Worm (Caenorhabditis elegans) whole organism, L4/young adult: ENCODE data around the gene catp-4.

Source experiments
- W03F9.2 ChIP-seq: fragments of 150-350 bp; optimal IDR thresholded peaks from 2 replicates; lab custom pipeline; 2014; ENCODE audit warnings: missing biosample characterization, missing genetic modification characterization
- dao-5 ChIP-seq: sonication (generic microtip); optimal IDR thresholded peaks from 2 replicates; lab custom pipeline; 2016; ENCODE audit warnings: missing genotype, missing genetic modification characterization, moderate library complexity, missing compliant biosample characterization
- him-1 ChIP-seq: sonication (generic microtip); optimal IDR thresholded peaks from 2 replicates; lab custom pipeline; 2016; ENCODE audit warnings: missing genotype, missing genetic modification reagents, missing genetic modification characterization, missing compliant biosample characterization

catp-4 gene

ce11 chrII:14605479-14605878, 12.1 kb downstream of the catp-4 start, which contains the start of gene F19H8.2:
Gene F19H8.2, minus strand, starts transcription at chrII:14605869.
- TF ChIP-seq him-1 (tag; lab: Kevin White, UChicago) (no peak), W03F9.2 (tag; lab: Kevin White, UChicago) (no peak), dao-5 (tag; lab: Kevin White, UChicago) (no peak)

ce11 chrII:14606172-14606571, 12.8 kb downstream of the catp-4 start, which contains the start of gene arl-3:
Gene arl-3, plus strand, starts transcription at chrII:14606472.
- no peak for TF ChIP-seq dao-5 (tag; lab: Kevin White, UChicago)
- TF ChIP-seq him-1 (tag; lab: Kevin White, UChicago), result no peak
- TF ChIP-seq W03F9.2 (tag; lab: Kevin White, UChicago), result no peak

- TF ChIP-seq him-1 (tag; lab: Kevin White, UChicago) (no peak), W03F9.2 (tag; lab: Kevin White, UChicago) (no peak), dao-5 (tag; lab: Kevin White, UChicago) (no peak)
Measured at ce11 chrII:14608508-14608907, 15.1 kb downstream of the catp-4 start.

- no peak for TF ChIP-seq him-1 (tag; lab: Kevin White, UChicago)
- TF ChIP-seq dao-5 (tag; lab: Kevin White, UChicago), result no peak
- TF ChIP-seq W03F9.2 (tag; lab: Kevin White, UChicago), result no peak
Measured at ce11 chrII:14609297-14609937, 16.0 kb downstream of the catp-4 start.

ce11 chrII:14610492-14611142, 17.2 kb downstream of the catp-4 start:
- no peak for TF ChIP-seq dao-5 (tag; lab: Kevin White, UChicago)
- no peak for TF ChIP-seq W03F9.2 (tag; lab: Kevin White, UChicago)
- no peak for TF ChIP-seq him-1 (tag; lab: Kevin White, UChicago)

ce11 chrII:14611307-14611706, 17.9 kb downstream of the catp-4 start:
- TF ChIP-seq dao-5 (tag; lab: Kevin White, UChicago) (no peak), him-1 (tag; lab: Kevin White, UChicago) (no peak), W03F9.2 (tag; lab: Kevin White, UChicago) (no peak)

- no peak for TF ChIP-seq dao-5 (tag; lab: Kevin White, UChicago)
- TF ChIP-seq W03F9.2 (tag; lab: Kevin White, UChicago), result no peak
- TF ChIP-seq him-1 (tag; lab: Kevin White, UChicago), result no peak
Measured at ce11 chrII:14615735-14616134, 22.4 kb downstream of the catp-4 start, which contains the start of gene mltn-9. Gene mltn-9, plus strand, starts transcription at chrII:14616035.

- TF ChIP-seq W03F9.2 (tag; lab: Kevin White, UChicago), result no peak
- TF ChIP-seq him-1 (tag; lab: Kevin White, UChicago), result no peak
- no peak for TF ChIP-seq dao-5 (tag; lab: Kevin White, UChicago)
Measured at ce11 chrII:14616402-14616801, 23.0 kb downstream of the catp-4 start.

- TF ChIP-seq him-1 (tag; lab: Kevin White, UChicago), result no peak
- TF ChIP-seq dao-5 (tag; lab: Kevin White, UChicago), result peak; percentile 74
Measured at ce11 chrII:14616927-14617326, 23.5 kb downstream of the catp-4 start.

- no peak for TF ChIP-seq W03F9.2 (tag; lab: Kevin White, UChicago)
- no peak for TF ChIP-seq him-1 (tag; lab: Kevin White, UChicago)
- no peak for TF ChIP-seq dao-5 (tag; lab: Kevin White, UChicago)
Measured at ce11 chrII:14618158-14618557, 24.8 kb downstream of the catp-4 start.

- TF ChIP-seq W03F9.2 (tag; lab: Kevin White, UChicago), result no peak
- no peak for TF ChIP-seq dao-5 (tag; lab: Kevin White, UChicago)
- TF ChIP-seq him-1 (tag; lab: Kevin White, UChicago), result no peak
Measured at ce11 chrII:14618764-14619163, 25.4 kb downstream of the catp-4 start.

ce11 chrII:14619806-14620205, 26.4 kb downstream of the catp-4 start:
- TF ChIP-seq dao-5 (tag; lab: Kevin White, UChicago) (no peak), him-1 (tag; lab: Kevin White, UChicago) (no peak), W03F9.2 (tag; lab: Kevin White, UChicago) (no peak)

ce11 chrII:14620730-14621129, 27.3 kb downstream of the catp-4 start:
- TF ChIP-seq dao-5 (tag; lab: Kevin White, UChicago) (no peak), him-1 (tag; lab: Kevin White, UChicago) (no peak), W03F9.2 (tag; lab: Kevin White, UChicago) (no peak)

- TF ChIP-seq W03F9.2 (tag; lab: Kevin White, UChicago), result no peak
Measured at ce11 chrII:14622758-14623157, 29.4 kb downstream of the catp-4 start, which contains the start of gene mltn-10. Gene mltn-10, plus strand, starts transcription at chrII:14623058.
